Fruit fly (Drosophila melanogaster): Measurements from ENCODE around the gene mei-217.

The mei-217 gene

DNA sequence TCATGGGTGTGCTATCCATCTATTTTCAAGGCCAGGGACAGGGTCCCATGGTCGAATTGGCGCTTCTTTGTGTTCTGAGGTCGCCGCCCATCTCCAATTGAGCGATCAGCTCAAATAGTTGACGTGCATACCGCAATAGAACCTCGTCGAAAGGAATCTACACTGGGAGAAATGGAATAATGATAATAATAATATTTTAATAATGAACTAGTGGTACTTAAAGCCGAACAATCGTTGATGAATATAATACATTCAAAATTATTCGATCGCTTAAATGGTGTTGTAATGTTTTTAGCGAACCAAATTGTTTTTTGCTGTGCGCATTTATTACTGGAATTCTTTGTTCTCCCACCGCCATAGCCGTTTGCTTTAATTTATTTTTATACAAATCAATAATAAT is 52.2 kb downstream of the mei-217 start (continued):
- TF ChIP-seq stwl (tag; optimal IDR thresholded peaks at IDR 0.05), result no peak
- TF ChIP-seq CG4820 (GFP tag; optimal IDR thresholded peaks at IDR 0.05), result no peak
- no peak for TF ChIP-seq CG3847 (GFP tag; IDR thresholded peaks at IDR 0.05)
- TF ChIP-seq C15 (GFP tag; IDR thresholded peaks at IDR 0.05), result no peak
- no peak for TF ChIP-seq Hmr (GFP tag; optimal IDR thresholded peaks at IDR 0.05)
- no peak for TF ChIP-seq CG7745 (tag; optimal IDR thresholded peaks at IDR 0.05)
- no peak for TF ChIP-seq CG15011 (GFP tag; optimal IDR thresholded peaks at IDR 0.05)
- no peak for TF ChIP-seq CG9215 (GFP tag; IDR thresholded peaks at IDR 0.05)
- TF ChIP-seq ttk (GFP tag; IDR thresholded peaks at IDR 0.05), result no peak
- peak; percentile 31; the same call in 1 of the 2 replicates for TF ChIP-seq Ptx1 (GFP tag; IDR thresholded peaks at IDR 0.05)
- TF ChIP-seq lmd (GFP tag; IDR thresholded peaks at IDR 0.05), result peak; percentile 48; the same call in 1 of the 2 replicates
- TF ChIP-seq zen2 (GFP tag; IDR thresholded peaks at IDR 0.05; ENCODE audit: partially characterized antibody), result no peak
- TF ChIP-seq Bteb2 (GFP tag; optimal IDR thresholded peaks at IDR 0.05), result no peak
- TF ChIP-seq mam (GFP tag; optimal IDR thresholded peaks at IDR 0.05), result no peak
- TF ChIP-seq amos (GFP tag; IDR thresholded peaks at IDR 0.05; ENCODE audit: partially characterized antibody), result no peak
- no peak for TF ChIP-seq ewg (GFP tag; optimal IDR thresholded peaks at IDR 0.05)
- no peak for TF ChIP-seq ato (GFP tag; IDR thresholded peaks at IDR 0.05; ENCODE audit: partially characterized antibody)
- TF ChIP-seq CG10565 (GFP tag; optimal IDR thresholded peaks at IDR 0.05), result no peak
- TF ChIP-seq mirr (GFP tag; optimal IDR thresholded peaks at IDR 0.05), result no peak
- no peak for TF ChIP-seq NK7.1 (GFP tag; optimal IDR thresholded peaks at IDR 0.05)
- peak; percentile 24; the same call in 1 of the 2 replicates for TF ChIP-seq Xrp1 (GFP tag; IDR thresholded peaks at IDR 0.05)
- TF ChIP-seq CG8359 (GFP tag; optimal IDR thresholded peaks at IDR 0.05; ENCODE audit: borderline replicate concordance), result no peak
- no peak for TF ChIP-seq CG12104 (GFP tag; optimal IDR thresholded peaks at IDR 0.05)
- TF ChIP-seq Lpt (GFP tag; optimal IDR thresholded peaks at IDR 0.05), result no peak
- no peak for TF ChIP-seq h (optimal IDR thresholded peaks at IDR 0.05)
- TF ChIP-seq CG4360 (GFP tag; IDR thresholded peaks at IDR 0.05), result no peak
- TF ChIP-seq Atf-2 (GFP tag; optimal IDR thresholded peaks at IDR 0.05), result no peak
- TF ChIP-seq CG2199 (GFP tag; IDR thresholded peaks at IDR 0.05), result no peak
- TF ChIP-seq dysf (GFP tag; IDR thresholded peaks at IDR 0.05), result peak; percentile 44; the same call in 2 of the 3 replicates
- TF ChIP-seq Scr (GFP tag; IDR thresholded peaks at IDR 0.05; ENCODE audit: partially characterized antibody), result no peak
- no peak for TF ChIP-seq Kr (GFP tag; optimal IDR thresholded peaks at IDR 0.05)
- no peak for TF ChIP-seq CG43689 (GFP tag; IDR thresholded peaks at IDR 0.05)
- TF ChIP-seq MTF-1 (GFP tag; optimal IDR thresholded peaks at IDR 0.05; ENCODE audit: borderline replicate concordance), result no peak
- TF ChIP-seq sc (optimal IDR thresholded peaks at IDR 0.05), result no peak
- TF ChIP-seq sc (GFP tag; optimal IDR thresholded peaks at IDR 0.05), result no peak
- no peak for TF ChIP-seq cwo (GFP tag; optimal IDR thresholded peaks at IDR 0.05)
- no peak for TF ChIP-seq CG9437 (GFP tag; optimal IDR thresholded peaks at IDR 0.05)
- no peak for TF ChIP-seq stc (GFP tag; IDR thresholded peaks at IDR 0.05)
- no peak for TF ChIP-seq tna (GFP tag; IDR thresholded peaks at IDR 0.05; ENCODE audit: partially characterized antibody)
- no peak for TF ChIP-seq Sry-δ (GFP tag; optimal IDR thresholded peaks at IDR 0.05)
- no peak for TF ChIP-seq CG4730 (GFP tag; IDR thresholded peaks at IDR 0.05)
- TF ChIP-seq schlank (tag; optimal IDR thresholded peaks at IDR 0.05), result no peak
- TF ChIP-seq CG17359 (tag; optimal IDR thresholded peaks at IDR 0.05), result no peak
- TF ChIP-seq CG4707 (GFP tag; optimal IDR thresholded peaks at IDR 0.05), result no peak
- TF ChIP-seq ash1 (GFP tag; optimal IDR thresholded peaks at IDR 0.05), result no peak
- TF ChIP-seq CG9797 (GFP tag; optimal IDR thresholded peaks at IDR 0.05), result no peak
- no peak for TF ChIP-seq CG18011 (GFP tag; optimal IDR thresholded peaks at IDR 0.05)
- TF ChIP-seq dmrt11E (tag; optimal IDR thresholded peaks at IDR 0.05), result peak; percentile 17
- no peak for TF ChIP-seq twi (tag; optimal IDR thresholded peaks at IDR 0.05)
- no peak for TF ChIP-seq CG12659 (GFP tag; optimal IDR thresholded peaks at IDR 0.05)
- no peak for TF ChIP-seq CG4617 (GFP tag; optimal IDR thresholded peaks at IDR 0.05; ENCODE audit: borderline replicate concordance)
- TF ChIP-seq CG18764 (GFP tag; optimal IDR thresholded peaks at IDR 0.05), result no peak
